Fruit fly (Drosophila melanogaster): ENCODE data around the gene Send2.

DNA sequence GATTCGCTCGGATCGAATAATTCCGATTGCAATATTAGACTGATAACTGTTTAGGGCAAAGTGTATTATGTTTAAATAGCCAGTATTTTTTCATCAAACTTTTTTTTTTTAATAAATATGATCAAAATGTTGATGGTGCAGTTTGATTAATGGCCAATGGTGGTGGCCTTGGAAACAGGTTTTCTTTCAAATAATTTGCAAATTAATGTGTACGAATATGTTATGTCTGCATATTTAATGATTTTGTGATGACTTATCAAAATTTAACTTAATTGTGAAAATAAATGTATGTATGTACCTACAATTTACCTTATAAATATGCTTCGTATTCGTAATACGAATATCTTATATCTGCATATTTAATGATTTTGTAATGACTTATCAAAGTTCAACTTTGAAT is 14.8 kb upstream of the Send2 start:
- TF ChIP-seq spab (GFP tag; optimal IDR thresholded peaks at IDR 0.05) (no peak), vri (GFP tag; optimal IDR thresholded peaks at IDR 0.05) (no peak), CG8632 (GFP tag; optimal IDR thresholded peaks at IDR 0.05) (no peak), fd85E (GFP tag; optimal IDR thresholded peaks at IDR 0.05) (no peak), CG11902 (GFP tag; optimal IDR thresholded peaks at IDR 0.05) (no peak), CG34406 (GFP tag; optimal IDR thresholded peaks at IDR 0.05) (no peak), Eip75B (GFP tag; optimal IDR thresholded peaks at IDR 0.05) (no peak), Lpt (GFP tag; optimal IDR thresholded peaks at IDR 0.05) (no peak), Gug (GFP tag; IDR thresholded peaks at IDR 0.05) (no peak)

Data from whole organism, prepupa.